Fruit fly (Drosophila melanogaster) whole organism, wandering third instar larva: ENCODE measurements around the gene Best2.
A peak's percentile ranks its signal among the peaks of the same experiment; 100 is the strongest.

ENCODE experiments used
- Abd-B ChIP-seq: fragments of >200 bp; optimal IDR thresholded peaks from 2 replicates; lab custom pipeline; 2017; ENCODE audit warnings: missing biosample characterization, missing genetic modification characterization
- CG32264 ChIP-seq: fragments of 200-800 bp; sonication (Bioruptor generic); optimal IDR thresholded peaks from 2 replicates; lab custom pipeline; 2016; ENCODE audit warnings: missing biosample characterization, missing genetic modification characterization
- CG9705 ChIP-seq: fragments of 200-800 bp; sonication (Bioruptor generic); optimal IDR thresholded peaks from 2 replicates; lab custom pipeline; 2018; ENCODE audit warnings: missing biosample characterization, mild to moderate bottlenecking, missing genetic modification characterization
- CrebA ChIP-seq: fragments of 200-800 bp; sonication (Bioruptor generic); optimal IDR thresholded peaks from 2 replicates; lab custom pipeline; 2016; ENCODE audit warnings: missing biosample characterization, mild to moderate bottlenecking, missing genetic modification characterization, borderline replicate concordance
- Dfd ChIP-seq: fragments of >200 bp; optimal IDR thresholded peaks from 2 replicates; lab custom pipeline; 2017; ENCODE audit warnings: missing biosample characterization, missing genetic modification characterization
- Dif ChIP-seq: fragments of 200-275, 200-300 bp; sonication (Bioruptor generic); optimal IDR thresholded peaks from 2 replicates; lab custom pipeline; 2018; ENCODE audit warnings: missing biosample characterization, missing genetic modification characterization; ENCODE audit not compliant: partially characterized antibody
- GATAd ChIP-seq: sonication (Bioruptor generic); optimal IDR thresholded peaks from 2 replicates; lab custom pipeline; 2016; ENCODE audit warnings: missing biosample characterization, missing genetic modification characterization
- HLH106 ChIP-seq: fragments of 200-800 bp; optimal IDR thresholded peaks from 3 replicates; lab custom pipeline; 2019; ENCODE audit warnings: missing biosample characterization, mild to moderate bottlenecking, missing genetic modification characterization, moderate library complexity
- Hnf4 ChIP-seq: fragments of 200-800 bp; sonication (Bioruptor generic); optimal IDR thresholded peaks from 2 replicates; lab custom pipeline; 2016; ENCODE audit warnings: missing biosample characterization, mild to moderate bottlenecking, missing genetic modification characterization
- Hr78 ChIP-seq: fragments of >200 bp; optimal IDR thresholded peaks from 2 replicates; lab custom pipeline; 2017; ENCODE audit warnings: missing biosample characterization, missing genetic modification characterization
- Hr83 ChIP-seq: fragments of 200-300 bp; sonication (Bioruptor generic); optimal IDR thresholded peaks from 2 replicates; lab custom pipeline; 2016; ENCODE audit warnings: missing biosample characterization, mild to moderate bottlenecking, missing genetic modification characterization, moderate library complexity; ENCODE audit not compliant: poor library complexity, severe bottlenecking
- Jra ChIP-seq: sonication (Bioruptor generic); optimal IDR thresholded peaks from 2 replicates; lab custom pipeline; 2016; ENCODE audit warnings: missing biosample characterization, missing genetic modification characterization
- Mio ChIP-seq: sonication (Bioruptor generic); optimal IDR thresholded peaks from 2 replicates; lab custom pipeline; 2016; ENCODE audit warnings: missing biosample characterization, missing genetic modification characterization
- Myc ChIP-seq: fragments of >200 bp; optimal IDR thresholded peaks from 2 replicates; lab custom pipeline; 2017
- N ChIP-seq: fragments of >200 bp; optimal IDR thresholded peaks from 2 replicates; lab custom pipeline; 2018; ENCODE audit warnings: missing biosample characterization, missing external identifiers, missing genetic modification characterization
- OdsH ChIP-seq: fragments of 200-800 bp; sonication (Bioruptor generic); optimal IDR thresholded peaks from 2 replicates; lab custom pipeline; 2016; ENCODE audit warnings: missing biosample characterization, mild to moderate bottlenecking, missing genetic modification characterization
- Rel ChIP-seq, 2 experiments: fragments of 200-800 bp; sonication (Bioruptor generic) in 1 of 2; optimal IDR thresholded peaks; 2 replicates in 1 of 2; 3 replicates in 1 of 2; lab custom pipeline; 2016 to 2019; ENCODE audit warnings: mild to moderate bottlenecking in 2 of 2, missing biosample characterization in 2 of 2, missing genetic modification characterization in 2 of 2, moderate library complexity in 1 of 2
- Sp1 ChIP-seq: fragments of 200-800 bp; sonication (Bioruptor generic); optimal IDR thresholded peaks from 3 replicates; lab custom pipeline; 2019; ENCODE audit warnings: missing biosample characterization, mild to moderate bottlenecking, missing genetic modification characterization, moderate library complexity
- Vsx2 ChIP-seq: fragments of 200-300, 225-300 bp; sonication (Bioruptor generic); optimal IDR thresholded peaks from 2 replicates; lab custom pipeline; 2018; ENCODE audit warnings: missing biosample characterization, missing genetic modification characterization; ENCODE audit not compliant: partially characterized antibody
- br ChIP-seq: fragments of 200-800 bp; sonication (Bioruptor generic); optimal IDR thresholded peaks from 2 replicates; lab custom pipeline; 2016; ENCODE audit warnings: missing biosample characterization, missing genetic modification characterization
- brk ChIP-seq: fragments of 200-800 bp; sonication (Bioruptor generic); optimal IDR thresholded peaks from 2 replicates; lab custom pipeline; 2016; ENCODE audit warnings: missing biosample characterization, mild to moderate bottlenecking, missing genetic modification characterization
- dl ChIP-seq, 2 experiments: fragments of 175-275, 200-275 bp in 1 of 2; fragments of 200-275 bp in 1 of 2; sonication (Bioruptor generic); optimal IDR thresholded peaks; lab custom pipeline; 2018; ENCODE audit warnings: mild to moderate bottlenecking in 2 of 2, missing biosample characterization in 2 of 2, missing genetic modification characterization in 2 of 2, moderate library complexity in 2 of 2; ENCODE audit not compliant: partially characterized antibody in 2 of 2, insufficient read depth in 1 of 2
- dmrt93B ChIP-seq: fragments of 200-800 bp; sonication (Bioruptor generic); optimal IDR thresholded peaks from 2 replicates; lab custom pipeline; 2018; ENCODE audit warnings: missing biosample characterization, mild to moderate bottlenecking, missing genetic modification characterization
- dsf ChIP-seq: sonication (Bioruptor generic); optimal IDR thresholded peaks from 2 replicates; lab custom pipeline; 2016; ENCODE audit warnings: missing biosample characterization, missing genetic modification characterization, borderline replicate concordance
- ey ChIP-seq: fragments of 200-800 bp; sonication (Bioruptor generic); optimal IDR thresholded peaks from 2 replicates; lab custom pipeline; 2016; ENCODE audit warnings: missing biosample characterization, missing genetic modification characterization
- foxo ChIP-seq, 2 experiments: fragments of 200-800 bp; sonication (Bioruptor generic); optimal IDR thresholded peaks; 2 replicates in 1 of 2; 3 replicates in 1 of 2; lab custom pipeline; 2016 to 2017; ENCODE audit warnings: missing biosample characterization in 2 of 2, missing genetic modification characterization in 2 of 2
- fru ChIP-seq: fragments of 200-800 bp; sonication (Bioruptor generic); optimal IDR thresholded peaks from 3 replicates; lab custom pipeline; 2016; ENCODE audit warnings: missing biosample characterization, mild to moderate bottlenecking, missing genetic modification characterization
- h ChIP-seq: fragments of 200-800 bp; sonication (Bioruptor generic); optimal IDR thresholded peaks from 3 replicates; lab custom pipeline; 2016; ENCODE audit warnings: missing biosample characterization, mild to moderate bottlenecking, missing genetic modification characterization
- jim ChIP-seq: fragments of 175-275, 200-325 bp; sonication (Bioruptor generic); optimal IDR thresholded peaks from 2 replicates; lab custom pipeline; 2016; ENCODE audit warnings: missing biosample characterization, mild to moderate bottlenecking, missing genetic modification characterization
- lola ChIP-seq: fragments of >200 bp; optimal IDR thresholded peaks from 2 replicates; lab custom pipeline; 2017; ENCODE audit warnings: missing biosample characterization, missing genetic modification characterization
- pan ChIP-seq: fragments of >200 bp; optimal IDR thresholded peaks from 2 replicates; lab custom pipeline; 2017
- psq ChIP-seq: fragments of 200-800 bp; sonication (Bioruptor generic); optimal IDR thresholded peaks from 3 replicates; lab custom pipeline; 2017; ENCODE audit warnings: missing biosample characterization, mild to moderate bottlenecking, missing genetic modification characterization, moderate library complexity
- rgr ChIP-seq: fragments of 200-800 bp; sonication (Bioruptor generic); optimal IDR thresholded peaks from 3 replicates; lab custom pipeline; 2016; ENCODE audit warnings: missing biosample characterization, mild to moderate bottlenecking, missing genetic modification characterization
- sage ChIP-seq: fragments of 200-800 bp; sonication (Bioruptor generic); optimal IDR thresholded peaks from 2 replicates; lab custom pipeline; 2016; ENCODE audit warnings: missing biosample characterization, mild to moderate bottlenecking, missing genetic modification characterization
- sv ChIP-seq: fragments of 200-800 bp; sonication (Bioruptor generic); optimal IDR thresholded peaks from 3 replicates; lab custom pipeline; 2016; ENCODE audit warnings: missing biosample characterization, missing genetic modification characterization
- tai ChIP-seq: sonication (Bioruptor generic); optimal IDR thresholded peaks from 2 replicates; lab custom pipeline; 2016; ENCODE audit warnings: missing biosample characterization, missing genetic modification characterization
- usp ChIP-seq: fragments of >200 bp; optimal IDR thresholded peaks from 2 replicates; lab custom pipeline; 2017; ENCODE audit warnings: missing biosample characterization, missing genetic modification characterization
- woc ChIP-seq: sonication (Bioruptor generic); optimal IDR thresholded peaks from 2 replicates; lab custom pipeline; 2016; ENCODE audit warnings: missing biosample characterization, mild to moderate bottlenecking, missing genetic modification characterization

Gene Best2

DNA sequence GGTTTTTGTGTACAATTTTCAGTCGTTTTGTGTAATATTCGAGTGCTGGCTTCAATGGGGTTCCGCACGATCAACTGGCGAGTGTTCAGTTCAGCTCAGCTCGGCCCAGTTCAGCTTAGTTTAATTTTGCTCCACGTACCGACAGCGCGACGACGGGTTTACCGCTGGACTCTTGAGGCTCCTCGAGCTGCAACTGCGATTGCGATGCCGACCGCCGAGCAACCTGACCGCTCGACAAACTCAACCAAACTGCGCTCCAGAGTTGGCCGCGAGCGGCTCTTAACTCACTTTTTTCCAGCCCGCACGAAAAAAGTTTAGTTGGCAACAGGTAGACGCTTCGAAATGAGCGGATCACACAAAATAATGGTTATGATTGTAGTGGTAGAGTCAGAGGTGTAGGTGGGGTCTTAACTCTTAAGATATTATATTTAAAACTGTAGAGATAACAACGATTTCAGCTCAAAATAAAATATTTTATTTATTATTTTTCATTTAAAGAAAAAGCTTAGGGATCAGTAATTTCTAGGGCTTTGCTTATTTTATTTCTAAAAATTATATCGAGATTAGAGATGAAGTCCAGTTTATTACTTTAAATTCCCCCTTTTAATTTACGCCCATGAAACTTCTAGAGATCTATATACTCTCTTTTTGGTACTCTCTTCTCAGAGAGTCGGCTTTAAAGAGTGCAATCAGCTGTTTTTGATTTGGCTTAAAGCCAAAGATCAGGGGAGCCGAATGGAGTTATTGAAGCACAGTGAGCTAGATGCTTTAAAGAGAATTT, at the start of gene Best2:
TSS of gene Best2 (minus strand) at position 258 of the 781 bp plus-strand sequence.
- TF ChIP-seq sv (peak; percentile 73), brk (peak; percentile 91), Sp1 (GFP tag; lab: Kevin White, UChicago) (peak; percentile 97), GATAd (peak; percentile 26), fru (GFP tag; lab: Kevin White, UChicago) (peak; percentile 97), CG32264 (GFP tag; lab: Kevin White, UChicago) (peak; percentile 48), Dif (GFP tag; lab: Kevin White, UChicago) (peak; percentile 7), HLH106 (tag; lab: Kevin White, UChicago) (peak; percentile 97), Dfd (no peak), jim (GFP tag; lab: Kevin White, UChicago) (no peak), Vsx2 (no peak), Abd-B (no peak), br (GFP tag; lab: Kevin White, UChicago) (peak; percentile 97), Rel (GFP tag; optimal IDR thresholded peaks at IDR 0.05; lab: Kevin White, UChicago) (peak; percentile 91), Rel (tag; optimal IDR thresholded peaks at IDR 0.05; lab: Kevin White, UChicago) (peak; percentile 82), N (GFP tag; lab: Kevin White, UChicago) (no peak), ey (GFP tag; lab: Kevin White, UChicago) (peak; percentile 95), Jra (peak; percentile 85), psq (GFP tag; lab: Kevin White, UChicago) (peak; percentile 93), dl (GFP tag; optimal IDR thresholded peaks at IDR 0.05; lab: Kevin White, UChicago; ENCODE audit: insufficient read depth in 1 of 2, partially characterized antibody in 2 of 2) (peak in 1 of 2 experiments; percentile 39), CrebA (GFP tag; lab: Kevin White, UChicago) (peak; percentile 5), dsf (GFP tag; lab: Kevin White, UChicago) (peak; percentile 77), CG9705 (GFP tag; lab: Kevin White, UChicago) (peak; percentile 94), Hr83 (GFP tag; lab: Kevin White, UChicago) (no peak), sage (GFP tag; lab: Kevin White, UChicago) (peak; percentile 84), tai (GFP tag; lab: Kevin White, UChicago) (peak; percentile 91), woc (GFP tag; lab: Kevin White, UChicago) (peak; percentile 90), Mio (GFP tag; lab: Kevin White, UChicago) (peak; percentile 20), pan (lab: Kevin White, UChicago) (no peak), Hnf4 (GFP tag; lab: Kevin White, UChicago) (peak; percentile 90), rgr (peak; percentile 95), Myc (lab: Kevin White, UChicago) (no peak), usp (GFP tag; lab: Kevin White, UChicago) (no peak), foxo (GFP tag; optimal IDR thresholded peaks at IDR 0.05; lab: Kevin White, UChicago) (peak in 1 of 2 experiments; percentile 96), dmrt93B (GFP tag; lab: Kevin White, UChicago) (peak; percentile 91), Hr78 (no peak), OdsH (GFP tag; lab: Kevin White, UChicago) (peak; percentile 96), lola (GFP tag; lab: Kevin White, UChicago) (no peak), h (GFP tag; lab: Kevin White, UChicago) (peak; percentile 97)

DNA sequence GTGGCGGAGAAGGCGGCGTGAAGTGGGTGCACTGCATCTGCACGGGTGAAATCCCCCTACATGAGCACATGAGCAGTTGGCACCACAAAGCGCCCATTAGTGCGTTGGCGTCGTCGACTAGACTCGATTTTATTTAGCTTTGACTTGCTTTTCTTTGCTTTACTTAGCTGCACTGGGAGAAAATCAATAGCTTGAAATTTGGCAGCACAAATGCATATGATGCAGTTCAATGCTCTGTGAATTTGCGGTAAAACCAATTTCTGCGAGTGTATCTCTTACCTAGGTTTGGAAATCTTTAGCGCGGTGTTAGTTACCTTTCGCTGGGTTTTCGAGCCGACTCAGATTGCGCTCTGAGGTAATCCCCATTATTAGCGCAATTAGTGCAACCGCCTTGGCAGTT, 48.4 kb upstream of the Best2 start:
- no peak for TF ChIP-seq Dif (GFP tag; lab: Kevin White, UChicago)
- TF ChIP-seq pan (lab: Kevin White, UChicago): no peak
- TF ChIP-seq Rel (GFP tag; optimal IDR thresholded peaks at IDR 0.05; lab: Kevin White, UChicago): no peak
- TF ChIP-seq Rel (tag; optimal IDR thresholded peaks at IDR 0.05; lab: Kevin White, UChicago): no peak
- no peak for TF ChIP-seq Myc (lab: Kevin White, UChicago)
- no peak for TF ChIP-seq dmrt93B (GFP tag; lab: Kevin White, UChicago)
- TF ChIP-seq Dfd: no peak
- no peak for TF ChIP-seq Jra
- no peak for TF ChIP-seq Hr78
- TF ChIP-seq sv: no peak
- no peak for TF ChIP-seq HLH106 (tag; lab: Kevin White, UChicago)
- no peak for TF ChIP-seq fru (GFP tag; lab: Kevin White, UChicago)
- no peak for TF ChIP-seq tai (GFP tag; lab: Kevin White, UChicago)
- no peak for TF ChIP-seq woc (GFP tag; lab: Kevin White, UChicago)
- no peak for TF ChIP-seq usp (GFP tag; lab: Kevin White, UChicago)
- no peak for TF ChIP-seq CG32264 (GFP tag; lab: Kevin White, UChicago)
